Worm (Caenorhabditis elegans) whole organism, L4/young adult: ENCODE measurements around the gene gly-13.

Source experiments
- W03F9.2 ChIP-seq: fragments of 150-350 bp; optimal IDR thresholded peaks from 2 replicates; lab custom pipeline; 2014; ENCODE audit warnings: missing biosample characterization, missing genetic modification characterization
- dao-5 ChIP-seq: sonication (generic microtip); optimal IDR thresholded peaks from 2 replicates; lab custom pipeline; 2016; ENCODE audit warnings: missing genotype, missing genetic modification characterization, moderate library complexity, missing compliant biosample characterization
- him-1 ChIP-seq: sonication (generic microtip); optimal IDR thresholded peaks from 2 replicates; lab custom pipeline; 2016; ENCODE audit warnings: missing genotype, missing genetic modification reagents, missing genetic modification characterization, missing compliant biosample characterization

gly-13 gene

ce11 chrX:9296591-9296990 lies at the start of gene gly-13:
TSS of gene gly-13 (minus strand) at chrX:9296622.
- TF ChIP-seq W03F9.2 (tag; lab: Kevin White, UChicago) (no peak), dao-5 (no peak), him-1 (tag; lab: Kevin White, UChicago) (no peak)

- TF ChIP-seq him-1 (tag; lab: Kevin White, UChicago) (no peak), dao-5 (no peak)
Observed at ce11 chrX:9338375-9338774, 42.0 kb upstream of the gly-13 start, which contains the start of gene apa-2. TSS of gene apa-2 (plus strand) at chrX:9338675.

- TF ChIP-seq W03F9.2 (tag; lab: Kevin White, UChicago) (no peak), him-1 (tag; lab: Kevin White, UChicago) (peak; percentile 95), dao-5 (no peak)
Observed at ce11 chrX:9337832-9338231, 41.4 kb upstream of the gly-13 start.

- TF ChIP-seq dao-5 (no peak), him-1 (tag; lab: Kevin White, UChicago) (no peak), W03F9.2 (tag; lab: Kevin White, UChicago) (no peak)
Observed at ce11 chrX:9336227-9336626, 39.8 kb upstream of the gly-13 start.

ce11 chrX:9330721-9331212 lies 34.3 kb upstream of the gly-13 start, which contains the start of gene T20B5.2:
TSS of gene T20B5.2 (plus strand) at chrX:9331162.
- TF ChIP-seq dao-5: no peak
- TF ChIP-seq W03F9.2 (tag; lab: Kevin White, UChicago): no peak
- no peak for TF ChIP-seq him-1 (tag; lab: Kevin White, UChicago)

- TF ChIP-seq W03F9.2 (tag; lab: Kevin White, UChicago): no peak
- TF ChIP-seq him-1 (tag; lab: Kevin White, UChicago): no peak
- no peak for TF ChIP-seq dao-5
Observed at ce11 chrX:9324962-9325361, 28.5 kb upstream of the gly-13 start.

- TF ChIP-seq dao-5: no peak
- TF ChIP-seq him-1 (tag; lab: Kevin White, UChicago): no peak
- no peak for TF ChIP-seq W03F9.2 (tag; lab: Kevin White, UChicago)
Observed at ce11 chrX:9319080-9319479, 22.7 kb upstream of the gly-13 start, which contains the start of gene npr-7. TSS of gene npr-7 (minus strand) at chrX:9319180.

ce11 chrX:9314397-9314796 lies 18.0 kb upstream of the gly-13 start, which contains the start of gene ttr-38:
TSS of gene ttr-38 (minus strand) at chrX:9314497.
- TF ChIP-seq dao-5 (no peak), W03F9.2 (tag; lab: Kevin White, UChicago) (no peak), him-1 (tag; lab: Kevin White, UChicago) (no peak)

ce11 chrX:9311225-9311624 lies 14.8 kb upstream of the gly-13 start, which contains the start of gene H29C22.1:
TSS of gene H29C22.1 (minus strand) at chrX:9311325.
- TF ChIP-seq him-1 (tag; lab: Kevin White, UChicago): no peak
- TF ChIP-seq dao-5: no peak
- TF ChIP-seq W03F9.2 (tag; lab: Kevin White, UChicago): no peak

- TF ChIP-seq W03F9.2 (tag; lab: Kevin White, UChicago) (no peak), him-1 (tag; lab: Kevin White, UChicago) (no peak), dao-5 (no peak)
Observed at ce11 chrX:9303422-9303821, 7.0 kb upstream of the gly-13 start, which contains the start of gene tmc-2. TSS of gene tmc-2 (plus strand) at chrX:9303722.

- TF ChIP-seq him-1 (tag; lab: Kevin White, UChicago): no peak
- TF ChIP-seq dao-5: no peak
- no peak for TF ChIP-seq W03F9.2 (tag; lab: Kevin White, UChicago)
Observed at ce11 chrX:9302763-9303162, 6.3 kb upstream of the gly-13 start.

ce11 chrX:9300379-9300778 lies 4.0 kb upstream of the gly-13 start:
- TF ChIP-seq W03F9.2 (tag; lab: Kevin White, UChicago): no peak
- no peak for TF ChIP-seq dao-5
- no peak for TF ChIP-seq him-1 (tag; lab: Kevin White, UChicago)

ce11 chrX:9298846-9299245 lies 2.4 kb upstream of the gly-13 start, which contains the start of gene B0416.2:
TSS of gene B0416.2 (plus strand) at chrX:9299146.
- no peak for TF ChIP-seq W03F9.2 (tag; lab: Kevin White, UChicago)
- TF ChIP-seq him-1 (tag; lab: Kevin White, UChicago): no peak
- no peak for TF ChIP-seq dao-5

- TF ChIP-seq dao-5: no peak
- no peak for TF ChIP-seq W03F9.2 (tag; lab: Kevin White, UChicago)
- TF ChIP-seq him-1 (tag; lab: Kevin White, UChicago): no peak
Observed at ce11 chrX:9297834-9298233, 1.4 kb upstream of the gly-13 start, which contains the start of gene B0416.7. TSS of gene B0416.7 (minus strand) at chrX:9297934.

ce11 chrX:9295471-9295870 lies 951 bp downstream of the gly-13 start:
- TF ChIP-seq W03F9.2 (tag; lab: Kevin White, UChicago) (no peak), him-1 (tag; lab: Kevin White, UChicago) (no peak), dao-5 (no peak)
